Worm (Caenorhabditis elegans) whole organism, late embryonic: ENCODE results near the gene nspg-8.

Source experiments
- F13H6.1 ChIP-seq: sonication (generic microtip); optimal IDR thresholded peaks from 2 replicates; lab custom pipeline; 2016; ENCODE audit warnings: missing genetic modification characterization, missing compliant biosample characterization
- Y22D7AL.16 ChIP-seq: sonication (generic microtip); optimal IDR thresholded peaks from 2 replicates; lab custom pipeline; 2016; ENCODE audit warnings: missing genetic modification characterization, missing compliant biosample characterization
- ceh-14 ChIP-seq: sonication (generic microtip); optimal IDR thresholded peaks from 2 replicates; lab custom pipeline; 2016; ENCODE audit warnings: missing genotype, missing genetic modification characterization, missing compliant biosample characterization
- ceh-18 ChIP-seq: sonication (generic microtip); optimal IDR thresholded peaks from 2 replicates; lab custom pipeline; 2016; ENCODE audit warnings: missing genetic modification characterization, missing compliant biosample characterization
- ceh-19 ChIP-seq: fragments of 200-800 bp; sonication (Bioruptor generic); optimal IDR thresholded peaks from 2 replicates; lab custom pipeline; 2018; ENCODE audit warnings: mild to moderate bottlenecking, missing genetic modification characterization, missing compliant biosample characterization
- ceh-2 ChIP-seq: sonication (generic microtip); optimal IDR thresholded peaks from 2 replicates; lab custom pipeline; 2016; ENCODE audit warnings: missing genotype, missing genetic modification characterization, missing compliant biosample characterization
- ceh-31 ChIP-seq: sonication (generic microtip); optimal IDR thresholded peaks from 2 replicates; lab custom pipeline; 2016; ENCODE audit warnings: missing genetic modification characterization, missing compliant biosample characterization
- ceh-34 ChIP-seq: sonication (generic microtip); optimal IDR thresholded peaks from 2 replicates; lab custom pipeline; 2016; ENCODE audit warnings: mild to moderate bottlenecking, missing genetic modification characterization, missing compliant biosample characterization
- ceh-45 ChIP-seq: fragments of 200-800 bp; sonication (Bioruptor generic); IDR thresholded peaks from 2 replicates; pipeline ENCODE4 v1.3.6; 2022; ENCODE audit warnings: missing genetic modification reagents, missing genetic modification characterization, missing compliant biosample characterization
- ceh-48 ChIP-seq: sonication (generic microtip); optimal IDR thresholded peaks from 2 replicates; lab custom pipeline; 2016; ENCODE audit warnings: missing genetic modification characterization, inconsistent platforms, missing compliant biosample characterization
- che-1 ChIP-seq: sonication (generic microtip); optimal IDR thresholded peaks from 2 replicates; lab custom pipeline; 2016; ENCODE audit warnings: mild to moderate bottlenecking, missing genetic modification characterization, missing compliant biosample characterization
- dmd-4 ChIP-seq: sonication (generic microtip); optimal IDR thresholded peaks from 2 replicates; lab custom pipeline; 2016; ENCODE audit warnings: borderline replicate concordance, missing genetic modification characterization, missing compliant biosample characterization
- dve-1 ChIP-seq: sonication (generic microtip); optimal IDR thresholded peaks from 2 replicates; lab custom pipeline; 2017; ENCODE audit warnings: antibody characterized with exemption, mild to moderate bottlenecking, missing genetic modification characterization, missing compliant biosample characterization
- elt-2 ChIP-seq: sonication (generic microtip); optimal IDR thresholded peaks from 2 replicates; lab custom pipeline; 2016; ENCODE audit warnings: missing genetic modification reagents, missing genetic modification characterization, missing compliant biosample characterization
- elt-4 ChIP-seq: sonication (generic microtip); optimal IDR thresholded peaks from 2 replicates; lab custom pipeline; 2016; ENCODE audit warnings: missing genetic modification characterization, missing compliant biosample characterization
- fkh-6 ChIP-seq: sonication (generic microtip); optimal IDR thresholded peaks from 2 replicates; lab custom pipeline; 2016; ENCODE audit warnings: missing genetic modification characterization, missing compliant biosample characterization
- hlh-15 ChIP-seq: sonication (generic microtip); optimal IDR thresholded peaks from 2 replicates; lab custom pipeline; 2016; ENCODE audit warnings: missing genetic modification characterization, missing compliant biosample characterization
- hlh-30 ChIP-seq: sonication (generic microtip); optimal IDR thresholded peaks from 2 replicates; lab custom pipeline; 2017; ENCODE audit warnings: antibody characterized with exemption, missing genetic modification characterization, missing compliant biosample characterization; ENCODE audit not compliant: insufficient read depth
- hlh-6 ChIP-seq: sonication (generic microtip); optimal IDR thresholded peaks from 2 replicates; lab custom pipeline; 2016; ENCODE audit warnings: missing genotype, missing genetic modification characterization, missing compliant biosample characterization
- hlh-8 ChIP-seq: sonication (generic microtip); optimal IDR thresholded peaks from 2 replicates; lab custom pipeline; 2016; ENCODE audit warnings: missing genotype, missing genetic modification characterization, missing compliant biosample characterization
- lin-11 ChIP-seq: fragments of 200-800 bp; sonication (Bioruptor generic); optimal IDR thresholded peaks from 2 replicates; lab custom pipeline; 2018; ENCODE audit warnings: mild to moderate bottlenecking, missing genetic modification characterization, missing compliant biosample characterization
- madf-2 ChIP-seq: sonication (generic microtip); optimal IDR thresholded peaks from 2 replicates; lab custom pipeline; 2017; ENCODE audit warnings: missing genetic modification characterization, missing compliant biosample characterization
- nfya-1 ChIP-seq: sonication (generic microtip); optimal IDR thresholded peaks from 2 replicates; lab custom pipeline; 2017; ENCODE audit warnings: missing genetic modification characterization, mild to moderate bottlenecking, missing compliant biosample characterization, antibody characterized with exemption, moderate library complexity
- nhr-232 ChIP-seq: sonication (generic microtip); optimal IDR thresholded peaks from 2 replicates; lab custom pipeline; 2016; ENCODE audit warnings: missing genetic modification characterization, missing compliant biosample characterization
- odd-2 ChIP-seq: sonication (generic microtip); optimal IDR thresholded peaks from 2 replicates; lab custom pipeline; 2017; ENCODE audit warnings: antibody characterized with exemption, mild to moderate bottlenecking, missing genetic modification characterization, missing compliant biosample characterization
- pat-9 ChIP-seq: fragments of 200-800 bp; sonication (Bioruptor generic); optimal IDR thresholded peaks from 2 replicates; lab custom pipeline; 2018; ENCODE audit warnings: mild to moderate bottlenecking, missing genetic modification characterization, moderate library complexity, missing compliant biosample characterization
- pha-2 ChIP-seq: sonication (generic microtip); optimal IDR thresholded peaks from 2 replicates; lab custom pipeline; 2017; ENCODE audit warnings: mild to moderate bottlenecking, missing genetic modification characterization, missing compliant biosample characterization
- pha-4 ChIP-seq: fragments of 150-350 bp; optimal IDR thresholded peaks from 2 replicates; lab custom pipeline; 2018; ENCODE audit warnings: missing biosample characterization, missing genetic modification reagents, missing genetic modification characterization
- pqm-1 ChIP-seq: sonication (generic microtip); optimal IDR thresholded peaks from 2 replicates; lab custom pipeline; 2016; ENCODE audit warnings: missing genetic modification characterization, missing compliant biosample characterization
- ref-2 ChIP-seq: sonication (generic microtip); optimal IDR thresholded peaks from 2 replicates; lab custom pipeline; 2016; ENCODE audit warnings: missing genetic modification characterization, missing compliant biosample characterization
- sdc-2 ChIP-seq: sonication (generic microtip); optimal IDR thresholded peaks from 2 replicates; lab custom pipeline; 2016; ENCODE audit warnings: missing genotype, missing genetic modification characterization, missing compliant biosample characterization
- sox-2 ChIP-seq: fragments of 200-800 bp; sonication (Bioruptor generic); IDR thresholded peaks from 2 replicates; pipeline ENCODE4 v1.3.6; 2022; ENCODE audit warnings: missing genetic modification reagents, missing genetic modification characterization, missing compliant biosample characterization
- sox-4 ChIP-seq: sonication (generic microtip); optimal IDR thresholded peaks from 2 replicates; lab custom pipeline; 2017; ENCODE audit warnings: mild to moderate bottlenecking, missing genetic modification characterization, inconsistent platforms, missing compliant biosample characterization
- syd-9 ChIP-seq: sonication (generic microtip); optimal IDR thresholded peaks from 2 replicates; lab custom pipeline; 2016; ENCODE audit warnings: mild to moderate bottlenecking, missing genetic modification characterization, moderate library complexity, missing compliant biosample characterization
- tbx-2 ChIP-seq: sonication (generic microtip); optimal IDR thresholded peaks from 2 replicates; lab custom pipeline; 2016; ENCODE audit warnings: missing genetic modification characterization, missing compliant biosample characterization
- tbx-7 ChIP-seq: sonication (generic microtip); optimal IDR thresholded peaks from 2 replicates; lab custom pipeline; 2016; ENCODE audit warnings: missing genotype, missing genetic modification characterization, missing compliant biosample characterization
- ttx-3 ChIP-seq: sonication (generic microtip); optimal IDR thresholded peaks from 2 replicates; lab custom pipeline; 2016; ENCODE audit warnings: missing genetic modification reagents, missing genetic modification characterization, missing compliant biosample characterization
- unc-3 ChIP-seq, 2 experiments: fragments of 200-800 bp in 1 of 2; sonication (Bioruptor generic) in 1 of 2; sonication (generic microtip) in 1 of 2; conservative IDR thresholded peaks in 1 of 2; optimal IDR thresholded peaks in 1 of 2; 2 replicates each; pipeline versions ENCODE4 v1.3.6 to Lab custom; 2016 to 2022; ENCODE audit warnings: missing compliant biosample characterization in 2 of 2, missing genetic modification characterization in 2 of 2, missing genetic modification reagents in 1 of 2
- unc-42 ChIP-seq: sonication (generic microtip); optimal IDR thresholded peaks from 2 replicates; lab custom pipeline; 2016; ENCODE audit warnings: missing genotype, missing genetic modification characterization, missing compliant biosample characterization
- zip-5 ChIP-seq: sonication (generic microtip); optimal IDR thresholded peaks from 2 replicates; lab custom pipeline; 2016; ENCODE audit warnings: missing genetic modification characterization, missing compliant biosample characterization

The nspg-8 gene

ce11 chrIII:1207852-1208251, 26.0 kb downstream of the nspg-8 start, which contains the start of gene orc-3:
TSS of gene orc-3 (plus strand) at chrIII:1208133.
- TF ChIP-seq dmd-4 (tag; lab: Kevin White, UChicago): no peak
- no peak for TF ChIP-seq elt-4 (tag; lab: Kevin White, UChicago)
- TF ChIP-seq tbx-7 (tag; lab: Kevin White, UChicago): no peak
- no peak for TF ChIP-seq ceh-45 (GFP tag; lab: Robert Waterston, UW)
- no peak for TF ChIP-seq fkh-6 (tag; lab: Kevin White, UChicago)
- no peak for TF ChIP-seq nfya-1
- no peak for TF ChIP-seq sox-4 (tag; lab: Kevin White, UChicago)
- TF ChIP-seq unc-3 (GFP tag; conservative IDR thresholded peaks at IDR 0.05; lab: Robert Waterston, UW): no peak
- TF ChIP-seq unc-3 (tag; optimal IDR thresholded peaks at IDR 0.05; lab: Kevin White, UChicago): no peak
- no peak for TF ChIP-seq syd-9 (tag; lab: Kevin White, UChicago)
- no peak for TF ChIP-seq hlh-30 (tag; lab: Kevin White, UChicago)
- no peak for TF ChIP-seq ceh-31 (tag; lab: Kevin White, UChicago)

- no peak for TF ChIP-seq pha-4 (tag; lab: Kevin White, UChicago)
- TF ChIP-seq ceh-48: peak; percentile 6
- TF ChIP-seq, all 69 proteins: peak for 1
These were observed 28.8 kb downstream of the nspg-8 start for ce11 chrIII:1210638-1211037.

- TF ChIP-seq dmd-4 (tag; lab: Kevin White, UChicago) (no peak), madf-2 (tag; lab: Kevin White, UChicago) (no peak), ceh-14 (tag; lab: Kevin White, UChicago) (no peak), hlh-15 (no peak), ceh-19 (GFP tag; lab: Kevin White, UChicago) (no peak)
These were observed 32.3 kb downstream of the nspg-8 start for ce11 chrIII:1214121-1214673.

ce11 chrIII:1214680-1215079, 32.8 kb downstream of the nspg-8 start, which contains the start of gene Y119D3B.21:
TSS of gene Y119D3B.21 (plus strand) at chrIII:1215000.
- TF ChIP-seq pqm-1 (tag; lab: Kevin White, UChicago) (peak; percentile 77), elt-2 (tag; lab: Kevin White, UChicago) (peak; percentile 10), unc-42 (tag; lab: Kevin White, UChicago) (no peak), F13H6.1 (tag; lab: Kevin White, UChicago) (no peak)

- TF ChIP-seq dmd-4 (tag; lab: Kevin White, UChicago) (no peak), sdc-2 (tag; lab: Kevin White, UChicago) (no peak), unc-3 (GFP tag; conservative IDR thresholded peaks at IDR 0.05; lab: Robert Waterston, UW) (no peak), unc-3 (tag; optimal IDR thresholded peaks at IDR 0.05; lab: Kevin White, UChicago) (no peak)
- TF ChIP-seq, all 69 proteins: peak for 0
These were observed 34.2 kb downstream of the nspg-8 start for ce11 chrIII:1216096-1216495.

ce11 chrIII:1218221-1218620, 36.4 kb downstream of the nspg-8 start:
- TF ChIP-seq ceh-2: peak; percentile 32
- peak; percentile 22 for TF ChIP-seq hlh-6 (tag; lab: Kevin White, UChicago)
- TF ChIP-seq tbx-2: peak; percentile 46
- no peak for TF ChIP-seq hlh-8
- peak; percentile 31 for TF ChIP-seq fkh-6 (tag; lab: Kevin White, UChicago)
- no peak for TF ChIP-seq ceh-45 (GFP tag; lab: Robert Waterston, UW)
- TF ChIP-seq ttx-3 (tag; lab: Kevin White, UChicago): peak; percentile 29
- peak; percentile 25 for TF ChIP-seq ceh-18 (tag; lab: Kevin White, UChicago)
- peak; percentile 69 for TF ChIP-seq che-1 (tag; lab: Kevin White, UChicago)
- TF ChIP-seq sox-4 (tag; lab: Kevin White, UChicago): peak; percentile 52
- peak; percentile 69 for TF ChIP-seq pha-2 (tag; lab: Kevin White, UChicago)
- no peak for TF ChIP-seq madf-2 (tag; lab: Kevin White, UChicago)
- TF ChIP-seq sox-2: 0 out of 2 replicates have a peak, but pooled peaks have one; percentile 11
- TF ChIP-seq sdc-2 (tag; lab: Kevin White, UChicago): peak; percentile 28
- peak; percentile 9 for TF ChIP-seq pat-9
- no peak for TF ChIP-seq Y22D7AL.16 (tag; lab: Kevin White, UChicago)
- TF ChIP-seq nhr-232 (tag; lab: Kevin White, UChicago): peak; percentile 48
- peak; percentile 15 for TF ChIP-seq ref-2 (tag; lab: Kevin White, UChicago)
- no peak for TF ChIP-seq odd-2 (tag; lab: Kevin White, UChicago)
- peak; percentile 30 for TF ChIP-seq ceh-34 (tag; lab: Kevin White, UChicago)
- TF ChIP-seq lin-11 (tag; lab: Kevin White, UChicago): peak; percentile 51
- TF ChIP-seq dve-1 (tag; lab: Kevin White, UChicago): peak; percentile 13
- TF ChIP-seq zip-5 (tag; lab: Kevin White, UChicago): peak; percentile 11
- no peak for TF ChIP-seq ceh-48
